Fruit fly (Drosophila melanogaster): ENCODE results near the gene REG.
"Not testable (repeated sequence)": the region's sequence is repeated elsewhere in the genome, so short reads cannot be mapped to it uniquely, and the experiment has no call there.

DNA sequence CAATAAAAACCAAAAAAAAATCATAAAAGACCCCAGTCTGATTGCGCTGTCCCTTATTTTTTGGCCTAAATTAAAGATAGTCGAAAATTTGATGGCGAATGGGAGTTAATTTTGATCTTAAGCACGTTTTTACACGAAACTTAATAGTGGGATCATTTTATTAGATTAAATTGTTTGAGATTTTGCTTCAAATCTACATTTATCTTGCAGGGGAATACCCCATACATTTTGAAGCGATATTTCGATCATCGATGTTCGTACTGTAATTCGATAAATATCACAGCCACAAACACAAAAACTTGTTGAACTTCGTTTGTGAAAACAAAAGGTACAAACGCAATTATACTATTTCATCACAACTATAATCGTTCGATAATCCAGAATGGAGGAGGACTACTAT lies 34.4 kb upstream of the REG start, which contains the start of gene CG32640:
- not testable (repeated sequence) for TF ChIP-seq Gug (GFP tag; IDR thresholded peaks at IDR 0.05); CG6854 (GFP tag; optimal IDR thresholded peaks at IDR 0.05); Blimp-1 (GFP tag; optimal IDR thresholded peaks at IDR 0.05); CG6808 (GFP tag; optimal IDR thresholded peaks at IDR 0.05); vri (GFP tag; optimal IDR thresholded peaks at IDR 0.05); Sox14 (GFP tag; optimal IDR thresholded peaks at IDR 0.05)
